Worm (Caenorhabditis elegans) whole organism, mixed stage, embryonic: ENCODE measurements around the gene srw-120.

Source experiments
- blmp-1 ChIP-seq: fragments of 150-350 bp; optimal IDR thresholded peaks from 2 replicates; lab custom pipeline; 2014; ENCODE audit warnings: missing biosample characterization, missing genetic modification characterization
- ceh-39 ChIP-seq: fragments of 150-350 bp; optimal IDR thresholded peaks from 2 replicates; lab custom pipeline; 2014; ENCODE audit warnings: missing biosample characterization, missing genetic modification characterization
- ces-1 ChIP-seq: fragments of 150-350 bp; optimal IDR thresholded peaks from 2 replicates; lab custom pipeline; 2014; ENCODE audit warnings: missing biosample characterization, missing genetic modification reagents, missing genetic modification characterization
- mep-1 ChIP-seq: fragments of 150-350 bp; optimal IDR thresholded peaks from 2 replicates; lab custom pipeline; 2017; ENCODE audit warnings: missing biosample characterization, missing genetic modification reagents, missing genetic modification characterization, inconsistent platforms
- nhr-12 ChIP-seq: fragments of 150-350 bp; optimal IDR thresholded peaks from 2 replicates; lab custom pipeline; 2014; ENCODE audit warnings: missing biosample characterization, missing genetic modification characterization
- nhr-76 ChIP-seq: sonication (generic microtip); optimal IDR thresholded peaks from 2 replicates; lab custom pipeline; 2017; ENCODE audit warnings: missing biosample characterization, missing genetic modification characterization
- pha-4 ChIP-seq: fragments of 150-350 bp; optimal IDR thresholded peaks from 2 replicates; lab custom pipeline; 2018; ENCODE audit warnings: missing biosample characterization, missing genetic modification reagents, missing genetic modification characterization
- snpc-4 ChIP-seq: fragments of 150-350 bp; optimal IDR thresholded peaks from 2 replicates; lab custom pipeline; 2014; ENCODE audit warnings: missing biosample characterization, missing genetic modification characterization
- unc-39 ChIP-seq: fragments of 150-350 bp; optimal IDR thresholded peaks from 2 replicates; lab custom pipeline; 2014; ENCODE audit warnings: missing biosample characterization, missing genetic modification characterization
- unc-62 ChIP-seq: fragments of 150-350 bp; optimal IDR thresholded peaks from 2 replicates; lab custom pipeline; 2014; ENCODE audit warnings: missing biosample characterization, missing genetic modification reagents, missing genetic modification characterization
- ztf-11 ChIP-seq: fragments of 150-350 bp; optimal IDR thresholded peaks from 2 replicates; lab custom pipeline; 2014; ENCODE audit warnings: missing biosample characterization, missing genetic modification characterization

DNA sequence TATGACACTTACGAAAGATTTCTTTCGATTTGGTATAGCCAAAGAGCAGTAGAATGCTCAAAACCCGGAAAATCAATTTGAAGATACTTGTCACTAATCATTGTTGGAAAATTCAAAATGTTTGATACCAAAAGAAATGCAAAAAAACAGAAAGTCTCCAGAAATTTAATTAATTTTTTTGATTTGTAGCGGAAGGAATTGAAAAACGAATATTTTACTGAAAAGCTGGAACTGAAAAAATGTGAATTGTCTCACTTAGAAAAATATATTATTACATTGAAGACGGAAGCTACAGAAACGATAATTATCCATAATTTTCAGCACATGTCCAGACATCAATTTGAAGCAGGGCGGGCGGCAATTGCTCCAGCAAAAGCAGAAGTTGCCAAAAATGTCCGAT is 33.0 kb downstream of the srw-120 start, which contains the start of gene srw-138:
- TF ChIP-seq ces-1 (GFP tag; lab: Kevin White, UChicago) (no peak), mep-1 (no peak), unc-39 (tag; lab: Kevin White, UChicago) (no peak), nhr-12 (no peak), nhr-76 (tag; lab: Kevin White, UChicago) (no peak), unc-62 (no peak), ceh-39 (no peak), ztf-11 (tag; lab: Kevin White, UChicago) (no peak), pha-4 (tag; lab: Kevin White, UChicago) (no peak), blmp-1 (no peak), snpc-4 (no peak)
